Worm (Caenorhabditis elegans): ENCODE measurements around the gene icd-1.

icd-1 gene

DNA sequence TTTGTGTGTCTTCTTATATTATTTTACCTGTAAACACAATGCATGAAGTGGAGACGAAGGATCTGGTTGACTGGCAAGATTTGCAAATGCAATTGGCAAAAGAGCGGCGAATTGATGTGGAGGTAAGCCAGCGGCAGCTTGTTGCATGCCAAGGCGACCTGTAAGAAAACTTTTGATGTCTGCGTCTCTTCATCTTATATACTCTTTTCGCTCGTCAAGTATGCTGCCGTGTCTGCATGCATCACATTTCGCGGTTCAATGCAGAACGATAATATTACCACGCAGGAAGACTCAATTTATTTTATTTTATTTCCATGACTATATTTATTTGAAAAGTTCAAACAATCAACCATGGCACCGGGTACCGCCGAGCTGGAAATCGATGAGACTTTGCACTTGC lies 12.5 kb upstream of the icd-1 start, which contains the start of gene vps-33.2 (continued):
- TF ChIP-seq die-1 (tag; optimal IDR thresholded peaks at IDR 0.05) (no peak), pbrm-1 (GFP tag; IDR thresholded peaks at IDR 0.05) (0 out of 2 replicates have a peak, but pooled peaks have one; percentile 16), somi-1 (GFP tag; optimal IDR thresholded peaks at IDR 0.05) (no peak), F37B4.10 (GFP tag; IDR thresholded peaks at IDR 0.05) (no peak), lin-54 (GFP tag; optimal IDR thresholded peaks at IDR 0.05) (peak; percentile 3), rcor-1 (GFP tag; IDR thresholded peaks at IDR 0.05) (no peak), dox-1 (GFP tag; IDR thresholded peaks at IDR 0.05) (peak; percentile 38; the same call in 1 of the 2 replicates), ztf-26 (tag; optimal IDR thresholded peaks at IDR 0.05) (no peak), snpc-4 (GFP tag; optimal IDR thresholded peaks at IDR 0.05) (no peak), snpc-4 (tag; optimal IDR thresholded peaks at IDR 0.05) (peak in 1 of 4 experiments; percentile 4), atf-7 (tag; optimal IDR thresholded peaks at IDR 0.05) (no peak), sdz-38 (tag; optimal IDR thresholded peaks at IDR 0.05) (no peak), ets-4 (GFP tag; optimal IDR thresholded peaks at IDR 0.05) (no peak), nfyb-1 (GFP tag; IDR thresholded peaks at IDR 0.05) (no peak), Y56A3A.18 (GFP tag; IDR thresholded peaks at IDR 0.05) (no peak), hsf-1 (GFP tag; IDR thresholded peaks at IDR 0.05) (no peak), ceh-100 (GFP tag; IDR thresholded peaks at IDR 0.05) (no peak), B0035.1 (tag; optimal IDR thresholded peaks at IDR 0.05) (no peak), rec-8 (tag; optimal IDR thresholded peaks at IDR 0.05) (no peak), ztf-18 (tag; optimal IDR thresholded peaks at IDR 0.05) (no peak), attf-3 (GFP tag; conservative IDR thresholded peaks at IDR 0.05) (0 out of 2 replicates have a peak, but pooled peaks have one; percentile 33), madf-6 (GFP tag; IDR thresholded peaks at IDR 0.05) (peak; percentile 64), unc-130 (GFP tag; optimal IDR thresholded peaks at IDR 0.05) (no peak), sea-2 (GFP tag; IDR thresholded peaks at IDR 0.05) (no peak), mel-28 (tag; optimal IDR thresholded peaks at IDR 0.05; ENCODE audit: borderline replicate concordance) (no peak), unc-62 (GFP tag; optimal IDR thresholded peaks at IDR 0.05) (no peak), hmg-20 (GFP tag; IDR thresholded peaks at IDR 0.05) (no peak), T26A5.8 (tag; optimal IDR thresholded peaks at IDR 0.05) (no peak), hlh-26 (GFP tag; conservative IDR thresholded peaks at IDR 0.05) (no peak), tbx-9 (tag; optimal IDR thresholded peaks at IDR 0.05; ENCODE audit: borderline replicate concordance) (no peak), tlf-1 (GFP tag; optimal IDR thresholded peaks at IDR 0.05) (no peak), Y95B8A.8 (GFP tag; IDR thresholded peaks at IDR 0.05) (no peak), hlh-12 (tag; optimal IDR thresholded peaks at IDR 0.05) (no peak), xnd-1 (tag; optimal IDR thresholded peaks at IDR 0.05) (no peak), egrh-3 (GFP tag; IDR thresholded peaks at IDR 0.05) (no peak), mcd-1 (GFP tag; IDR thresholded peaks at IDR 0.05) (peak; percentile 47; the same call in 1 of the 2 replicates), madf-3 (GFP tag; IDR thresholded peaks at IDR 0.05) (no peak), ztf-25 (GFP tag; IDR thresholded peaks at IDR 0.05) (no peak), cebp-2 (GFP tag; IDR thresholded peaks at IDR 0.05) (no peak), ztf-6 (GFP tag; IDR thresholded peaks at IDR 0.05) (no peak), nhr-80 (tag; optimal IDR thresholded peaks at IDR 0.05) (no peak), ceh-40 (GFP tag; IDR thresholded peaks at IDR 0.05) (no peak), F49E8.2 (tag; optimal IDR thresholded peaks at IDR 0.05; ENCODE audit: insufficient read depth) (no peak), attf-5 (GFP tag; optimal IDR thresholded peaks at IDR 0.05) (no peak), akir-1 (GFP tag; optimal IDR thresholded peaks at IDR 0.05) (no peak), nfya-2 (GFP tag; IDR thresholded peaks at IDR 0.05) (no peak), lag-1 (GFP tag; IDR thresholded peaks at IDR 0.05) (no peak), Y79H2A.3 (GFP tag; conservative IDR thresholded peaks at IDR 0.05) (no peak), ceh-27 (GFP tag; optimal IDR thresholded peaks at IDR 0.05) (no peak), zfh-2 (GFP tag; conservative IDR thresholded peaks at IDR 0.05) (no peak)
